Fruit fly (Drosophila melanogaster) whole organism, embryonic: ENCODE measurements around the gene CG33784.

Experiments used
- Adf1 ChIP-seq: fragments of 200-800 bp; sonication (Bioruptor generic); IDR thresholded peaks from 2 replicates; pipeline ENCODE4 v1.3.6; 2022; ENCODE audit warnings: missing biosample characterization, missing genetic modification characterization
- CG10321 ChIP-seq: fragments of 200-800 bp; sonication (Bioruptor generic); IDR thresholded peaks from 2 replicates; pipeline ENCODE4 v1.3.6; 2022; ENCODE audit warnings: missing biosample characterization, missing genetic modification characterization
- CG10462 ChIP-seq: fragments of 200-800 bp; sonication (Bioruptor generic); optimal IDR thresholded peaks from 2 replicates; lab custom pipeline; 2016; ENCODE audit warnings: missing biosample characterization, missing genetic modification characterization
- CG12071 ChIP-seq: fragments of 200-800 bp; sonication (Bioruptor generic); optimal IDR thresholded peaks from 3 replicates; lab custom pipeline; 2018; ENCODE audit warnings: missing biosample characterization, mild to moderate bottlenecking, missing genetic modification characterization
- CG12769 ChIP-seq: fragments of 200-800 bp; sonication (Bioruptor generic); optimal IDR thresholded peaks from 2 replicates; lab custom pipeline; 2019; ENCODE audit warnings: missing biosample characterization, mild to moderate bottlenecking, missing genetic modification characterization, moderate library complexity
- CG13287 ChIP-seq: fragments of 200-800 bp; sonication (Bioruptor generic); IDR thresholded peaks from 2 replicates; pipeline ENCODE4 v1.3.6; 2022; ENCODE audit warnings: missing biosample characterization, missing genetic modification characterization; ENCODE audit not compliant: partially characterized antibody
- CG15601 ChIP-seq: fragments of 200-800 bp; sonication (Bioruptor generic); optimal IDR thresholded peaks from 3 replicates; lab custom pipeline; 2019; ENCODE audit warnings: missing biosample characterization, mild to moderate bottlenecking, missing genetic modification characterization, moderate library complexity
- CG1647 ChIP-seq: fragments of 200-800 bp; sonication (Bioruptor generic); optimal IDR thresholded peaks from 3 replicates; lab custom pipeline; 2016; ENCODE audit warnings: missing biosample characterization, missing genetic modification characterization
- CG16779 ChIP-seq: fragments of 200-800 bp; sonication (Bioruptor generic); IDR thresholded peaks from 2 replicates; pipeline ENCODE4 v1.3.6; 2022; ENCODE audit warnings: missing biosample characterization, missing genetic modification characterization
- CG17186 ChIP-seq: fragments of 200-800 bp; sonication (Bioruptor generic); optimal IDR thresholded peaks from 3 replicates; lab custom pipeline; 2017; ENCODE audit warnings: missing biosample characterization, missing genetic modification reagents, missing genetic modification characterization
- CG31365 ChIP-seq: fragments of 200-800 bp; sonication (Bioruptor generic); optimal IDR thresholded peaks from 2 replicates; lab custom pipeline; 2018; ENCODE audit warnings: missing biosample characterization, mild to moderate bottlenecking, missing genetic modification characterization
- CG34224 ChIP-seq: fragments of 200-800 bp; sonication (Bioruptor generic); IDR thresholded peaks from 3 replicates; pipeline ENCODE4 v1.3.6; 2022; ENCODE audit warnings: missing biosample characterization, missing genetic modification characterization; ENCODE audit not compliant: partially characterized antibody
- CG34422 ChIP-seq: fragments of 200-800 bp; sonication (Bioruptor generic); IDR thresholded peaks from 3 replicates; pipeline ENCODE4 v1.3.6; 2022; ENCODE audit warnings: missing biosample characterization, missing genetic modification characterization
- CG8089 ChIP-seq: fragments of 200-800 bp; sonication (Bioruptor generic); optimal IDR thresholded peaks from 3 replicates; lab custom pipeline; 2016; ENCODE audit warnings: missing biosample characterization, missing genetic modification characterization
- CG8944 ChIP-seq: fragments of 200-800 bp; sonication (Bioruptor generic); optimal IDR thresholded peaks from 3 replicates; lab custom pipeline; 2016; ENCODE audit warnings: missing biosample characterization, missing genetic modification characterization
- Deaf1 ChIP-seq: fragments of 200-800 bp; optimal IDR thresholded peaks from 3 replicates; lab custom pipeline; 2019; ENCODE audit warnings: missing biosample characterization, mild to moderate bottlenecking, missing genetic modification characterization, moderate library complexity
- Doc3 ChIP-seq: fragments of 200-800 bp; sonication (Bioruptor generic); IDR thresholded peaks from 3 replicates; pipeline ENCODE4 v1.3.6; 2022; ENCODE audit warnings: missing biosample characterization, missing genetic modification characterization; ENCODE audit not compliant: partially characterized antibody
- ERR ChIP-seq: fragments of 200-800 bp; sonication (Bioruptor generic); optimal IDR thresholded peaks from 2 replicates; lab custom pipeline; 2016; ENCODE audit warnings: missing biosample characterization, missing genetic modification characterization
- Eip74EF ChIP-seq, 2 experiments: fragments of 200-800 bp in 1 of 2; fragments of >200 bp in 1 of 2; sonication (Bioruptor generic) in 1 of 2; optimal IDR thresholded peaks; 2 replicates each; lab custom pipeline; 2017 to 2019; ENCODE audit warnings: missing biosample characterization in 2 of 2, missing genetic modification characterization in 2 of 2, mild to moderate bottlenecking in 1 of 2, moderate library complexity in 1 of 2
- Fer1 ChIP-seq: fragments of 200-800 bp; sonication (Bioruptor generic); optimal IDR thresholded peaks from 2 replicates; lab custom pipeline; 2017; ENCODE audit warnings: missing biosample characterization, mild to moderate bottlenecking, missing genetic modification characterization
- HLHmδ ChIP-seq: fragments of 200-800 bp; sonication (Bioruptor generic); optimal IDR thresholded peaks from 2 replicates; lab custom pipeline; 2018; ENCODE audit warnings: missing biosample characterization, mild to moderate bottlenecking, missing genetic modification characterization, moderate library complexity
- HmgZ ChIP-seq: fragments of 200-800 bp; sonication (Bioruptor generic); optimal IDR thresholded peaks from 2 replicates; lab custom pipeline; 2018; ENCODE audit warnings: missing biosample characterization, mild to moderate bottlenecking, missing genetic modification characterization
- Hr51 ChIP-seq, 2 experiments: fragments of 200-800 bp; sonication (Bioruptor generic); optimal IDR thresholded peaks; 2 replicates in 1 of 2; 3 replicates in 1 of 2; lab custom pipeline; 2016 to 2018; ENCODE audit warnings: missing biosample characterization in 2 of 2, missing genetic modification characterization in 2 of 2, mild to moderate bottlenecking in 1 of 2, moderate library complexity in 1 of 2
- Hsf ChIP-seq: fragments of 200-800 bp; sonication (Bioruptor generic); optimal IDR thresholded peaks from 3 replicates; lab custom pipeline; 2016; ENCODE audit warnings: missing biosample characterization, missing genetic modification characterization
- Med ChIP-seq: fragments of 200-800 bp; sonication (Bioruptor generic); peaks from one replicate; lab custom pipeline; 2016; ENCODE audit warnings: missing biosample characterization, missing genetic modification characterization, mild to moderate bottlenecking, inconsistent platforms, moderate library complexity
- NC2β ChIP-seq: fragments of 200-800 bp; sonication (Bioruptor generic); optimal IDR thresholded peaks from 2 replicates; lab custom pipeline; 2016; ENCODE audit warnings: missing biosample characterization, missing genetic modification characterization
- Nf-YC ChIP-seq: fragments of 200-800 bp; optimal IDR thresholded peaks from 3 replicates; lab custom pipeline; 2019; ENCODE audit warnings: missing biosample characterization, mild to moderate bottlenecking, missing genetic modification characterization, moderate library complexity
- Opbp ChIP-seq: fragments of 200-800 bp; sonication (Bioruptor generic); IDR thresholded peaks from 3 replicates; pipeline ENCODE4 v1.3.6; 2022; ENCODE audit warnings: missing biosample characterization, missing genetic modification characterization; ENCODE audit not compliant: partially characterized antibody
- Trl ChIP-seq, 3 experiments: fragments of >200 bp in 2 of 3; fragments of 200-800 bp in 1 of 3; sonication (Bioruptor generic) in 1 of 3; optimal IDR thresholded peaks; 2 replicates in 1 of 3; 3 replicates in 2 of 3; lab custom pipeline; 2016 to 2017; ENCODE audit warnings: missing biosample characterization in 1 of 3, missing genetic modification characterization in 1 of 3
- cg ChIP-seq: fragments of 200-800 bp; sonication (Bioruptor generic); optimal IDR thresholded peaks from 3 replicates; lab custom pipeline; 2019; ENCODE audit warnings: missing biosample characterization, mild to moderate bottlenecking, missing genetic modification characterization, moderate library complexity
- crol ChIP-seq: fragments of 200-800 bp; sonication (Bioruptor generic); IDR thresholded peaks from 2 replicates; pipeline ENCODE4 v1.3.6; 2022; ENCODE audit warnings: missing biosample characterization, missing genetic modification characterization
- da ChIP-seq: fragments of 200-800 bp; sonication (Bioruptor generic); optimal IDR thresholded peaks from 2 replicates; lab custom pipeline; 2016; ENCODE audit warnings: missing biosample characterization, missing genetic modification characterization
- ewg ChIP-seq: fragments of 200-800 bp; sonication (Bioruptor generic); optimal IDR thresholded peaks from 3 replicates; lab custom pipeline; 2017; ENCODE audit warnings: mild to moderate bottlenecking, missing biosample characterization, missing genetic modification reagents, missing genetic modification characterization
- ftz-f1 ChIP-seq: fragments of 200-800 bp; sonication (Bioruptor generic); optimal IDR thresholded peaks from 2 replicates; lab custom pipeline; 2016; ENCODE audit warnings: missing biosample characterization, missing genetic modification characterization
- hth ChIP-seq: fragments of >200 bp; optimal IDR thresholded peaks from 2 replicates; lab custom pipeline; 2017; ENCODE audit warnings: inconsistent platforms
- klu ChIP-seq: fragments of 200-800 bp; sonication (Bioruptor generic); IDR thresholded peaks from 2 replicates; pipeline ENCODE4 v1.3.6; 2022; ENCODE audit warnings: missing biosample characterization, missing genetic modification characterization
- lbe ChIP-seq: fragments of 200-800 bp; sonication (Bioruptor generic); optimal IDR thresholded peaks from 2 replicates; lab custom pipeline; 2016; ENCODE audit warnings: missing biosample characterization, mild to moderate bottlenecking, missing genetic modification characterization
- nom ChIP-seq: fragments of 200-800 bp; sonication (Bioruptor generic); optimal IDR thresholded peaks from 2 replicates; lab custom pipeline; 2017; ENCODE audit warnings: missing biosample characterization, missing genetic modification characterization, mild to moderate bottlenecking, moderate library complexity, missing genetic modification reagents
- oc ChIP-seq: fragments of 200-800 bp; sonication (Bioruptor generic); optimal IDR thresholded peaks from 2 replicates; lab custom pipeline; 2018; ENCODE audit warnings: missing biosample characterization, mild to moderate bottlenecking, missing genetic modification characterization, moderate library complexity
- onecut ChIP-seq: fragments of 200-800 bp; sonication (Bioruptor generic); IDR thresholded peaks from 2 replicates; pipeline ENCODE4 v1.3.6; 2022; ENCODE audit warnings: missing biosample characterization, missing genetic modification characterization
- scrt ChIP-seq: fragments of 200-800 bp; sonication (Bioruptor generic); optimal IDR thresholded peaks from 2 replicates; lab custom pipeline; 2018; ENCODE audit warnings: missing biosample characterization, mild to moderate bottlenecking, missing genetic modification characterization, moderate library complexity
- tgo ChIP-seq: fragments of 200-800 bp; sonication (Bioruptor generic); IDR thresholded peaks from 3 replicates; pipeline ENCODE4 v1.3.6; 2022; ENCODE audit warnings: missing biosample characterization, missing genetic modification characterization
- tup ChIP-seq: fragments of 200-800 bp; sonication (Bioruptor generic); optimal IDR thresholded peaks from 2 replicates; lab custom pipeline; 2016; ENCODE audit warnings: missing biosample characterization, mild to moderate bottlenecking, missing genetic modification characterization, moderate library complexity
- unc-4 ChIP-seq: fragments of 200-800 bp; sonication (Bioruptor generic); IDR thresholded peaks from 2 replicates; pipeline ENCODE4 v1.3.6; 2022; ENCODE audit warnings: missing biosample characterization, missing genetic modification characterization; ENCODE audit not compliant: partially characterized antibody
- vvl ChIP-seq: fragments of 200-800 bp; sonication (Bioruptor generic); IDR thresholded peaks from 2 replicates; pipeline ENCODE4 v1.3.6; 2022; ENCODE audit warnings: missing biosample characterization, missing genetic modification characterization
- yki ChIP-seq: fragments of >200 bp; optimal IDR thresholded peaks from 3 replicates; lab custom pipeline; 2018

CG33784 gene

dm6 chr3R:10087206-10087927 is 19.7 kb downstream of the CG33784 start (continued):
- TF ChIP-seq tgo (GFP tag; lab: Robert Waterston, UW) (peak; percentile 74), CG15601 (tag; lab: Kevin White, UChicago) (no peak)

- TF ChIP-seq unc-4: peak; percentile 47
- no peak for TF ChIP-seq HLHmδ (GFP tag; lab: Kevin White, UChicago)
- peak; percentile 67 for TF ChIP-seq lbe (GFP tag; lab: Kevin White, UChicago)
- TF ChIP-seq HmgZ (tag; lab: Kevin White, UChicago): peak; percentile 32
- TF ChIP-seq cg (GFP tag; lab: Kevin White, UChicago): peak; percentile 78
- peak; percentile 69 for TF ChIP-seq onecut (GFP tag; lab: Robert Waterston, UW)
- no peak for TF ChIP-seq Hsf
- peak; percentile 17 for TF ChIP-seq CG12769 (tag; lab: Kevin White, UChicago)
- TF ChIP-seq CG10462 (GFP tag; lab: Kevin White, UChicago): no peak
- TF ChIP-seq CG10321 (GFP tag; lab: Robert Waterston, UW): peak; percentile 86
- TF ChIP-seq yki (lab: Kevin White, UChicago): peak; percentile 32
- no peak for TF ChIP-seq CG12071 (GFP tag; lab: Kevin White, UChicago)
- peak in 1 of 2 experiments; percentile 40 for TF ChIP-seq Hr51 (GFP tag; optimal IDR thresholded peaks at IDR 0.05; lab: Kevin White, UChicago)
- TF ChIP-seq nom (GFP tag; lab: Kevin White, UChicago): peak; percentile 25
- peak; percentile 66 for TF ChIP-seq klu (GFP tag; lab: Robert Waterston, UW)
- TF ChIP-seq da: no peak
- peak; percentile 32 for TF ChIP-seq Nf-YC
- no peak for TF ChIP-seq tup (GFP tag; lab: Kevin White, UChicago)
- no peak for TF ChIP-seq CG16779 (GFP tag; lab: Robert Waterston, UW)
- peak; percentile 68 for TF ChIP-seq ewg
- peak; percentile 46 for TF ChIP-seq oc
- TF ChIP-seq Med (GFP tag; lab: Kevin White, UChicago): peak; percentile 31
- 0 out of 3 replicates have a peak, but pooled peaks have one; percentile 18 for TF ChIP-seq Opbp
- peak; percentile 8 for TF ChIP-seq Fer1 (GFP tag; lab: Kevin White, UChicago)
- no peak for TF ChIP-seq CG31365 (tag; lab: Kevin White, UChicago)
- peak; percentile 31 for TF ChIP-seq ERR (GFP tag; lab: Kevin White, UChicago)
- TF ChIP-seq Eip74EF (GFP tag; optimal IDR thresholded peaks at IDR 0.05; lab: Kevin White, UChicago): peak in 1 of 2 experiments; percentile 63
- no peak for TF ChIP-seq hth (lab: Kevin White, UChicago)
- peak; percentile 96 for TF ChIP-seq ftz-f1 (GFP tag; lab: Kevin White, UChicago)
- TF ChIP-seq CG34422 (GFP tag; lab: Robert Waterston, UW): peak; percentile 20; the same call in 1 of the 3 replicates
- TF ChIP-seq NC2β (GFP tag; lab: Kevin White, UChicago): no peak
- TF ChIP-seq CG8089 (GFP tag; lab: Kevin White, UChicago): no peak
- peak; percentile 99 for TF ChIP-seq Adf1 (GFP tag; lab: Robert Waterston, UW)
- 0 out of 3 replicates have a peak, but pooled peaks have one; percentile 13 for TF ChIP-seq Doc3 (GFP tag; lab: Robert Waterston, UW)
- peak; percentile 3 for TF ChIP-seq Deaf1 (tag; lab: Kevin White, UChicago)
- TF ChIP-seq crol (GFP tag; lab: Robert Waterston, UW): no peak
- TF ChIP-seq CG17186 (GFP tag; lab: Kevin White, UChicago): no peak
- TF ChIP-seq CG34224: peak; percentile 65; the same call in 2 of the 3 replicates
- TF ChIP-seq CG1647 (GFP tag; lab: Kevin White, UChicago): no peak
- peak; percentile 90 to 98 for TF ChIP-seq Trl (optimal IDR thresholded peaks at IDR 0.05; lab: Kevin White, UChicago)
- peak; percentile 51 for TF ChIP-seq Trl (GFP tag; optimal IDR thresholded peaks at IDR 0.05; lab: Kevin White, UChicago)
- peak; percentile 71 for TF ChIP-seq CG13287 (GFP tag; lab: Robert Waterston, UW)
- TF ChIP-seq vvl (GFP tag; lab: Robert Waterston, UW): 0 out of 2 replicates have a peak, but pooled peaks have one; percentile 5
- TF ChIP-seq scrt (GFP tag; lab: Kevin White, UChicago): peak; percentile 70
- no peak for TF ChIP-seq CG8944 (GFP tag; lab: Kevin White, UChicago)
Observed at dm6 chr3R:10089171-10089664, 21.5 kb downstream of the CG33784 start.
